Fruit fly (Drosophila melanogaster) whole organism, embryonic: Measurements from ENCODE around the gene CG17359.
A peak's percentile ranks its signal among the peaks of the same experiment; 100 is the strongest.

Experiments
- Adf1 ChIP-seq: fragments of 200-800 bp; sonication (Bioruptor generic); IDR thresholded peaks from 2 replicates; pipeline ENCODE4 v1.3.6; 2022; ENCODE audit warnings: missing biosample characterization, missing genetic modification characterization
- Antp ChIP-seq: fragments of 200-800 bp; sonication (Bioruptor generic); optimal IDR thresholded peaks from 3 replicates; lab custom pipeline; 2016; ENCODE audit warnings: missing biosample characterization, missing genetic modification characterization
- CG11504 ChIP-seq: fragments of 200-800 bp; sonication (Bioruptor generic); optimal IDR thresholded peaks from 3 replicates; lab custom pipeline; 2019; ENCODE audit warnings: missing biosample characterization, mild to moderate bottlenecking, missing genetic modification characterization, moderate library complexity
- CG11560 ChIP-seq: fragments of 200-800 bp; sonication (Bioruptor generic); IDR thresholded peaks from 3 replicates; pipeline ENCODE4 v1.3.6; 2022; ENCODE audit warnings: missing biosample characterization, missing genetic modification characterization
- CG11696 ChIP-seq: fragments of 200-800 bp; sonication (Bioruptor generic); IDR thresholded peaks from 2 replicates; pipeline ENCODE4 v1.3.6; 2022; ENCODE audit warnings: missing biosample characterization, missing genetic modification characterization
- CG12391 ChIP-seq: fragments of 200-800 bp; sonication (Bioruptor generic); optimal IDR thresholded peaks from 3 replicates; lab custom pipeline; 2018; ENCODE audit warnings: missing biosample characterization, mild to moderate bottlenecking, missing genetic modification characterization, moderate library complexity
- CG12659 ChIP-seq: fragments of 200-800 bp; sonication (Bioruptor generic); optimal IDR thresholded peaks from 3 replicates; lab custom pipeline; 2017; ENCODE audit warnings: mild to moderate bottlenecking, missing biosample characterization, missing genetic modification reagents, missing genetic modification characterization
- CG14050 ChIP-seq: fragments of 200-800 bp; sonication (Bioruptor generic); IDR thresholded peaks from 3 replicates; pipeline ENCODE4 v1.3.6; 2022; ENCODE audit warnings: missing biosample characterization, missing genetic modification characterization
- CG17359 ChIP-seq: fragments of 200-800 bp; sonication (Bioruptor generic); optimal IDR thresholded peaks from 3 replicates; lab custom pipeline; 2018; ENCODE audit warnings: missing biosample characterization, mild to moderate bottlenecking, missing genetic modification characterization, moderate library complexity
- CG17612 ChIP-seq: fragments of 200-800 bp; sonication (Bioruptor generic); IDR thresholded peaks from 2 replicates; pipeline ENCODE4 v1.3.6; 2022; ENCODE audit warnings: missing biosample characterization, missing genetic modification characterization
- CG2678 ChIP-seq: fragments of 200-800 bp; sonication (Bioruptor generic); optimal IDR thresholded peaks from 3 replicates; lab custom pipeline; 2019; ENCODE audit warnings: missing biosample characterization, mild to moderate bottlenecking, missing genetic modification characterization, moderate library complexity
- CG30403 ChIP-seq: fragments of 200-800 bp; sonication (Bioruptor generic); optimal IDR thresholded peaks from 3 replicates; lab custom pipeline; 2016; ENCODE audit warnings: missing biosample characterization, missing genetic modification characterization
- CG31224 ChIP-seq: fragments of 200-800 bp; sonication (Bioruptor generic); IDR thresholded peaks from 2 replicates; pipeline ENCODE4 v1.3.6; 2022; ENCODE audit warnings: missing biosample characterization, missing genetic modification characterization
- CG31388 ChIP-seq: fragments of 200-800 bp; sonication (Bioruptor generic); optimal IDR thresholded peaks from 2 replicates; lab custom pipeline; 2016; ENCODE audit warnings: missing biosample characterization, missing genetic modification characterization
- CG34422 ChIP-seq: fragments of 200-800 bp; sonication (Bioruptor generic); IDR thresholded peaks from 3 replicates; pipeline ENCODE4 v1.3.6; 2022; ENCODE audit warnings: missing biosample characterization, missing genetic modification characterization
- CG42726 ChIP-seq: fragments of 200-800 bp; sonication (Bioruptor generic); IDR thresholded peaks from 2 replicates; pipeline ENCODE4 v1.3.6; 2022; ENCODE audit warnings: missing biosample characterization, missing genetic modification characterization; ENCODE audit not compliant: partially characterized antibody
- CG43689 ChIP-seq: fragments of 200-800 bp; sonication (Bioruptor generic); IDR thresholded peaks from 2 replicates; pipeline ENCODE4 v1.3.6; 2022; ENCODE audit warnings: missing biosample characterization, missing genetic modification characterization
- CG4424 ChIP-seq: fragments of 200-800 bp; sonication (Bioruptor generic); optimal IDR thresholded peaks from 3 replicates; lab custom pipeline; 2016; ENCODE audit warnings: missing biosample characterization, missing genetic modification characterization
- CG6813 ChIP-seq: fragments of 200-800 bp; sonication (Bioruptor generic); optimal IDR thresholded peaks from 2 replicates; lab custom pipeline; 2017; ENCODE audit warnings: missing biosample characterization, missing genetic modification characterization, mild to moderate bottlenecking, moderate library complexity, missing genetic modification reagents
- CG7372 ChIP-seq: fragments of 200-800 bp; sonication (Bioruptor generic); IDR thresholded peaks from 2 replicates; pipeline ENCODE4 v1.3.6; 2022; ENCODE audit warnings: missing biosample characterization, missing genetic modification characterization
- CG9727 ChIP-seq: fragments of 200-800 bp; sonication (Bioruptor generic); optimal IDR thresholded peaks from 3 replicates; lab custom pipeline; 2017; ENCODE audit warnings: missing biosample characterization, mild to moderate bottlenecking, missing genetic modification characterization
- CG9797 ChIP-seq: fragments of 200-800 bp; sonication (Bioruptor generic); optimal IDR thresholded peaks from 3 replicates; lab custom pipeline; 2018; ENCODE audit warnings: missing biosample characterization, mild to moderate bottlenecking, missing genetic modification characterization
- CG9932 ChIP-seq: fragments of 200-800 bp; sonication (Bioruptor generic); IDR thresholded peaks from 2 replicates; pipeline ENCODE4 v1.3.6; 2022; ENCODE audit warnings: missing biosample characterization, missing genetic modification characterization
- D19A ChIP-seq: fragments of 200-800 bp; optimal IDR thresholded peaks from 3 replicates; lab custom pipeline; 2019; ENCODE audit warnings: missing biosample characterization, mild to moderate bottlenecking, missing genetic modification characterization, moderate library complexity
- Dek ChIP-seq: fragments of 200-800 bp; sonication (Bioruptor generic); optimal IDR thresholded peaks from 3 replicates; lab custom pipeline; 2019; ENCODE audit warnings: missing biosample characterization, mild to moderate bottlenecking, missing genetic modification characterization, moderate library complexity
- Dll ChIP-seq: fragments of 200-800 bp; sonication (Bioruptor generic); IDR thresholded peaks from 4 replicates; pipeline ENCODE4 v1.3.6; 2022; ENCODE audit warnings: missing biosample characterization, missing genetic modification characterization; ENCODE audit not compliant: partially characterized antibody
- Hand ChIP-seq: fragments of 200-800 bp; sonication (Bioruptor generic); optimal IDR thresholded peaks from 2 replicates; lab custom pipeline; 2017; ENCODE audit warnings: mild to moderate bottlenecking, missing biosample characterization, missing genetic modification reagents, missing genetic modification characterization
- Lim3 ChIP-seq: fragments of 200-800 bp; sonication (Bioruptor generic); IDR thresholded peaks from 2 replicates; pipeline ENCODE4 v1.3.6; 2022; ENCODE audit warnings: missing biosample characterization, missing genetic modification characterization
- MESR4 ChIP-seq: fragments of 200-800 bp; sonication (Bioruptor generic); optimal IDR thresholded peaks from 2 replicates; lab custom pipeline; 2018; ENCODE audit warnings: missing biosample characterization, mild to moderate bottlenecking, missing genetic modification characterization, moderate library complexity
- MTF-1 ChIP-seq: fragments of 200-800 bp; sonication (Bioruptor generic); optimal IDR thresholded peaks from 2 replicates; lab custom pipeline; 2018; ENCODE audit warnings: missing biosample characterization, mild to moderate bottlenecking, missing genetic modification characterization, borderline replicate concordance
- Ptx1 ChIP-seq: fragments of 200-800 bp; sonication (Bioruptor generic); IDR thresholded peaks from 2 replicates; pipeline ENCODE4 v1.3.6; 2022; ENCODE audit warnings: missing biosample characterization, missing genetic modification characterization
- Rfx ChIP-seq: fragments of 200-800 bp; sonication (Bioruptor generic); IDR thresholded peaks from 2 replicates; pipeline ENCODE4 v1.3.6; 2022; ENCODE audit warnings: missing biosample characterization, missing genetic modification characterization
- Tbp ChIP-seq: fragments of >200 bp; optimal IDR thresholded peaks from 2 replicates; lab custom pipeline; 2018; ENCODE audit warnings: missing biosample characterization, missing genetic modification characterization
- Trl ChIP-seq, 3 experiments: fragments of >200 bp in 2 of 3; fragments of 200-800 bp in 1 of 3; sonication (Bioruptor generic) in 1 of 3; optimal IDR thresholded peaks; 2 replicates in 1 of 3; 3 replicates in 2 of 3; lab custom pipeline; 2016 to 2017; ENCODE audit warnings: missing biosample characterization in 1 of 3, missing genetic modification characterization in 1 of 3
- Usf ChIP-seq: fragments of 200-800 bp; sonication (Bioruptor generic); optimal IDR thresholded peaks from 2 replicates; lab custom pipeline; 2017; ENCODE audit warnings: missing genotype, missing biosample characterization, missing genetic modification characterization
- bcd ChIP-seq: fragments of 200-800 bp; sonication (Bioruptor generic); optimal IDR thresholded peaks from 2 replicates; lab custom pipeline; 2017; ENCODE audit warnings: missing biosample characterization, mild to moderate bottlenecking, missing genetic modification characterization
- bigmax ChIP-seq: fragments of 200-800 bp; sonication (Bioruptor generic); optimal IDR thresholded peaks from 2 replicates; lab custom pipeline; 2018; ENCODE audit warnings: missing biosample characterization, mild to moderate bottlenecking, missing genetic modification characterization
- chm ChIP-seq: fragments of 200-800 bp; sonication (Bioruptor generic); IDR thresholded peaks from 2 replicates; pipeline ENCODE4 v1.3.6; 2022; ENCODE audit warnings: missing biosample characterization, missing genetic modification characterization
- chn ChIP-seq: fragments of 200-800 bp; sonication (Bioruptor generic); optimal IDR thresholded peaks from 2 replicates; lab custom pipeline; 2016; ENCODE audit warnings: missing biosample characterization, missing genetic modification characterization
- da ChIP-seq: fragments of 200-800 bp; sonication (Bioruptor generic); optimal IDR thresholded peaks from 2 replicates; lab custom pipeline; 2016; ENCODE audit warnings: missing biosample characterization, missing genetic modification characterization
- dysf ChIP-seq: fragments of 200-800 bp; sonication (Bioruptor generic); IDR thresholded peaks from 3 replicates; pipeline ENCODE4 v1.3.6; 2022; ENCODE audit warnings: missing biosample characterization, missing genetic modification characterization
- fd96Cb ChIP-seq: fragments of 200-800 bp; sonication (Bioruptor generic); optimal IDR thresholded peaks from 2 replicates; lab custom pipeline; 2018; ENCODE audit warnings: missing biosample characterization, mild to moderate bottlenecking, missing genetic modification characterization, moderate library complexity
- gsb ChIP-seq: fragments of 200-800 bp; sonication (Bioruptor generic); IDR thresholded peaks from 2 replicates; pipeline ENCODE4 v1.3.6; 2022; ENCODE audit warnings: missing biosample characterization, missing genetic modification characterization
- ken ChIP-seq: fragments of 200-800 bp; sonication (Bioruptor generic); IDR thresholded peaks from 3 replicates; pipeline ENCODE4 v1.3.6; 2022; ENCODE audit warnings: missing biosample characterization, missing genetic modification characterization
- oc ChIP-seq: fragments of 200-800 bp; sonication (Bioruptor generic); optimal IDR thresholded peaks from 2 replicates; lab custom pipeline; 2018; ENCODE audit warnings: missing biosample characterization, mild to moderate bottlenecking, missing genetic modification characterization, moderate library complexity
- pho ChIP-seq: fragments of 200-800 bp; sonication (Bioruptor generic); optimal IDR thresholded peaks from 2 replicates; lab custom pipeline; 2016; ENCODE audit warnings: missing biosample characterization, missing genetic modification characterization
- pum ChIP-seq: fragments of 200-800 bp; sonication (Bioruptor generic); optimal IDR thresholded peaks from 2 replicates; lab custom pipeline; 2016; ENCODE audit warnings: missing biosample characterization, missing genetic modification characterization
- row ChIP-seq: fragments of 200-800 bp; sonication (Bioruptor generic); IDR thresholded peaks from 3 replicates; pipeline ENCODE4 v1.3.6; 2022; ENCODE audit warnings: missing biosample characterization, missing genetic modification characterization
- run ChIP-seq: fragments of 200-800 bp; sonication (Bioruptor generic); optimal IDR thresholded peaks from 3 replicates; lab custom pipeline; 2018; ENCODE audit warnings: missing biosample characterization, mild to moderate bottlenecking, missing genetic modification characterization
- sr ChIP-seq: fragments of 200-800 bp; sonication (Bioruptor generic); IDR thresholded peaks from 3 replicates; pipeline ENCODE4 v1.3.6; 2022; ENCODE audit warnings: missing biosample characterization, missing genetic modification characterization
- wdn ChIP-seq: fragments of 200-800 bp; sonication (Bioruptor generic); IDR thresholded peaks from 2 replicates; pipeline ENCODE4 v1.3.6; 2022; ENCODE audit warnings: missing biosample characterization, missing genetic modification characterization
- zen2 ChIP-seq: fragments of 200-800 bp; sonication (Bioruptor generic); IDR thresholded peaks from 3 replicates; pipeline ENCODE4 v1.3.6; 2022; ENCODE audit warnings: missing biosample characterization, missing genetic modification characterization; ENCODE audit not compliant: partially characterized antibody

Gene CG17359

DNA sequence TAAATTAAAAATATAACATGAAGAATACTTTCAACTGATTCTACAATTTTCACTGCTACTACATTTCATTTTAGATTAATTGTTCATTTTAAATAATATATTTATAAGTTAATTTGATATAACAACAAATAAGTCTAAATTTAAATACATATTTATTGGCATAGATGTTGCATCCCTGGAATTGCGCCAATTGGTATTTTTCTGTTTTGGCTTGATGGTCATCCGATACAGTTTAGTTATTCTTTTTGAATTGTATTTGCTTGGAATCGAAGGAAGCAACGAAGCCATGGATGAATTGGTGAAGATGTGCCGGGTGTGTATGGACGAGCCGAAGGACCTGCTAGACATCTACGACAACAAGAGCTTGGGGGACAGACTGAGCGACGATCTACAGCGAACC lies 2.1 kb downstream of the CG17359 start, which contains the start of gene CG17361 (continued):
- TF ChIP-seq chn (GFP tag; lab: Kevin White, UChicago) (no peak), ken (GFP tag; lab: Robert Waterston, UW) (no peak), CG9797 (peak; percentile 44), Rfx (GFP tag; lab: Robert Waterston, UW) (no peak), Dek (tag; lab: Kevin White, UChicago) (no peak), CG31388 (no peak), run (tag; lab: Kevin White, UChicago) (no peak), CG9727 (GFP tag; lab: Kevin White, UChicago) (no peak), CG11504 (tag; lab: Kevin White, UChicago) (peak; percentile 26), gsb (GFP tag; lab: Robert Waterston, UW) (no peak), oc (tag; lab: Kevin White, UChicago) (no peak), MTF-1 (GFP tag; lab: Kevin White, UChicago) (no peak), bigmax (no peak), Lim3 (GFP tag; lab: Robert Waterston, UW) (no peak), D19A (tag; lab: Kevin White, UChicago) (peak; percentile 19), bcd (GFP tag; lab: Kevin White, UChicago) (no peak), Trl (optimal IDR thresholded peaks at IDR 0.05; lab: Kevin White, UChicago) (no peak), Trl (GFP tag; optimal IDR thresholded peaks at IDR 0.05; lab: Kevin White, UChicago) (no peak), CG42726 (GFP tag; lab: Robert Waterston, UW) (no peak), CG4424 (GFP tag; lab: Kevin White, UChicago) (no peak), CG12391 (tag; lab: Kevin White, UChicago) (peak; percentile 26), CG9932 (GFP tag; lab: Robert Waterston, UW) (peak; percentile 16; the same call in 1 of the 2 replicates), pho (GFP tag; lab: Kevin White, UChicago) (no peak), CG31224 (no peak), Tbp (GFP tag; lab: Kevin White, UChicago) (no peak), CG12659 (no peak), Adf1 (GFP tag; lab: Robert Waterston, UW) (no peak), chm (GFP tag; lab: Robert Waterston, UW) (no peak), CG6813 (GFP tag; lab: Kevin White, UChicago) (no peak), wdn (GFP tag; lab: Robert Waterston, UW) (no peak), CG7372 (no peak), Dll (GFP tag; lab: Robert Waterston, UW) (no peak), CG14050 (GFP tag; lab: Robert Waterston, UW) (no peak), da (no peak), CG34422 (GFP tag; lab: Robert Waterston, UW) (peak; percentile 12; the same call in 1 of the 3 replicates), CG30403 (GFP tag; lab: Kevin White, UChicago) (no peak), Antp (GFP tag; lab: Kevin White, UChicago) (no peak), CG11696 (GFP tag; lab: Robert Waterston, UW) (no peak), CG17612 (GFP tag; lab: Robert Waterston, UW) (no peak), Usf (GFP tag; lab: Kevin White, UChicago) (no peak), Ptx1 (peak; percentile 27; the same call in 1 of the 2 replicates), zen2 (no peak), row (GFP tag; lab: Robert Waterston, UW) (peak; percentile 81), MESR4 (GFP tag; lab: Kevin White, UChicago) (peak; percentile 8), CG43689 (GFP tag; lab: Robert Waterston, UW) (no peak), CG2678 (tag; lab: Kevin White, UChicago) (peak; percentile 26), CG11560 (no peak), sr (GFP tag; lab: Robert Waterston, UW) (no peak), CG17359 (no peak), fd96Cb (tag; lab: Kevin White, UChicago) (no peak), dysf (GFP tag; lab: Robert Waterston, UW) (no peak), pum (GFP tag; lab: Kevin White, UChicago) (no peak), Hand (GFP tag; lab: Kevin White, UChicago) (no peak)
